Fruit fly (Drosophila melanogaster) whole organism, embryonic: ENCODE measurements around the gene CSN1b.

Experiments
- ATbp ChIP-seq: fragments of 200-800 bp; sonication (Bioruptor generic); optimal IDR thresholded peaks from 2 replicates; lab custom pipeline; 2017; ENCODE audit warnings: missing biosample characterization, mild to moderate bottlenecking, missing genetic modification characterization, missing genetic modification reagents
- Adf1 ChIP-seq: fragments of 200-800 bp; sonication (Bioruptor generic); IDR thresholded peaks from 2 replicates; pipeline ENCODE4 v1.3.6; 2022; ENCODE audit warnings: missing biosample characterization, missing genetic modification characterization
- Atf6 ChIP-seq: fragments of 200-800 bp; sonication (Bioruptor generic); IDR thresholded peaks from 2 replicates; pipeline ENCODE4 v1.3.6; 2022; ENCODE audit warnings: missing biosample characterization, missing genetic modification characterization
- BEAF-32 ChIP-seq: fragments of 200-800 bp; sonication (Bioruptor generic); optimal IDR thresholded peaks from 3 replicates; lab custom pipeline; 2017; ENCODE audit warnings: missing biosample characterization, missing genetic modification characterization, mild to moderate bottlenecking, moderate library complexity, missing genetic modification reagents
- CG1024 ChIP-seq: fragments of 200-800 bp; sonication (Bioruptor generic); IDR thresholded peaks from 2 replicates; pipeline ENCODE4 v1.3.6; 2022; ENCODE audit warnings: missing biosample characterization, missing genetic modification characterization
- CG10565 ChIP-seq: fragments of 200-800 bp; sonication (Bioruptor generic); optimal IDR thresholded peaks from 3 replicates; lab custom pipeline; 2016; ENCODE audit warnings: missing biosample characterization, mild to moderate bottlenecking, missing genetic modification characterization
- CG1233 ChIP-seq: fragments of 200-800 bp; sonication (Bioruptor generic); optimal IDR thresholded peaks from 4 replicates; lab custom pipeline; 2018; ENCODE audit warnings: missing biosample characterization, mild to moderate bottlenecking, missing genetic modification characterization
- CG16815 ChIP-seq: fragments of 200-800 bp; sonication (Bioruptor generic); optimal IDR thresholded peaks from 3 replicates; lab custom pipeline; 2017; ENCODE audit warnings: missing biosample characterization, mild to moderate bottlenecking, missing genetic modification characterization
- CG17385 ChIP-seq: fragments of 200-800 bp; sonication (Bioruptor generic); optimal IDR thresholded peaks from 3 replicates; lab custom pipeline; 2018; ENCODE audit warnings: missing biosample characterization, mild to moderate bottlenecking, missing genetic modification characterization
- CG17568 ChIP-seq: fragments of 200-800 bp; sonication (Bioruptor generic); optimal IDR thresholded peaks from 2 replicates; lab custom pipeline; 2018; ENCODE audit warnings: missing biosample characterization, mild to moderate bottlenecking, missing genetic modification characterization, moderate library complexity
- CG17829 ChIP-seq: fragments of 200-800 bp; optimal IDR thresholded peaks from 2 replicates; lab custom pipeline; 2019; ENCODE audit warnings: missing biosample characterization, mild to moderate bottlenecking, missing genetic modification characterization, moderate library complexity
- CG1832 ChIP-seq: fragments of 200-800 bp; sonication (Bioruptor generic); optimal IDR thresholded peaks from 2 replicates; lab custom pipeline; 2017; ENCODE audit warnings: missing biosample characterization, mild to moderate bottlenecking, missing genetic modification characterization, inconsistent platforms
- CG4707 ChIP-seq: fragments of 200-800 bp; sonication (Bioruptor generic); optimal IDR thresholded peaks from 2 replicates; lab custom pipeline; 2018; ENCODE audit warnings: missing biosample characterization, mild to moderate bottlenecking, missing genetic modification characterization, moderate library complexity
- CG5245 ChIP-seq: fragments of 200-800 bp; sonication (Bioruptor generic); optimal IDR thresholded peaks from 3 replicates; lab custom pipeline; 2016; ENCODE audit warnings: missing biosample characterization, missing genetic modification characterization
- CG7372 ChIP-seq: fragments of 200-800 bp; sonication (Bioruptor generic); IDR thresholded peaks from 2 replicates; pipeline ENCODE4 v1.3.6; 2022; ENCODE audit warnings: missing biosample characterization, missing genetic modification characterization
- CG7556 ChIP-seq: fragments of 200-800 bp; sonication (Bioruptor generic); optimal IDR thresholded peaks from 2 replicates; lab custom pipeline; 2017; ENCODE audit warnings: missing biosample characterization, mild to moderate bottlenecking, missing genetic modification characterization
- CG8944 ChIP-seq: fragments of 200-800 bp; sonication (Bioruptor generic); optimal IDR thresholded peaks from 3 replicates; lab custom pipeline; 2016; ENCODE audit warnings: missing biosample characterization, missing genetic modification characterization
- CG9797 ChIP-seq: fragments of 200-800 bp; sonication (Bioruptor generic); optimal IDR thresholded peaks from 3 replicates; lab custom pipeline; 2018; ENCODE audit warnings: missing biosample characterization, mild to moderate bottlenecking, missing genetic modification characterization
- Dbx ChIP-seq: fragments of 200-800 bp; sonication (Bioruptor generic); IDR thresholded peaks from 3 replicates; pipeline ENCODE4 v1.3.6; 2022; ENCODE audit warnings: missing biosample characterization, missing genetic modification characterization
- Dfd ChIP-seq, 2 experiments: fragments of >200 bp; optimal IDR thresholded peaks; 2 replicates each; lab custom pipeline; 2017; ENCODE audit warnings: missing biosample characterization in 2 of 2, missing genetic modification characterization in 2 of 2
- Doc3 ChIP-seq: fragments of 200-800 bp; sonication (Bioruptor generic); IDR thresholded peaks from 3 replicates; pipeline ENCODE4 v1.3.6; 2022; ENCODE audit warnings: missing biosample characterization, missing genetic modification characterization; ENCODE audit not compliant: partially characterized antibody
- Fer1 ChIP-seq: fragments of 200-800 bp; sonication (Bioruptor generic); optimal IDR thresholded peaks from 2 replicates; lab custom pipeline; 2017; ENCODE audit warnings: missing biosample characterization, mild to moderate bottlenecking, missing genetic modification characterization
- Fer3 ChIP-seq: fragments of 200-800 bp; sonication (Bioruptor generic); optimal IDR thresholded peaks from 2 replicates; lab custom pipeline; 2018; ENCODE audit warnings: missing biosample characterization, mild to moderate bottlenecking, missing genetic modification characterization, moderate library complexity
- HHEX ChIP-seq: fragments of 200-800 bp; sonication (Bioruptor generic); optimal IDR thresholded peaks from 3 replicates; lab custom pipeline; 2017; ENCODE audit warnings: missing biosample characterization, mild to moderate bottlenecking, missing genetic modification characterization, missing genetic modification reagents
- HLH3B ChIP-seq: fragments of 200-800 bp; sonication (Bioruptor generic); IDR thresholded peaks from 2 replicates; pipeline ENCODE4 v1.3.6; 2022; ENCODE audit warnings: missing biosample characterization, missing genetic modification characterization
- HmgZ ChIP-seq: fragments of 200-800 bp; sonication (Bioruptor generic); optimal IDR thresholded peaks from 2 replicates; lab custom pipeline; 2018; ENCODE audit warnings: missing biosample characterization, mild to moderate bottlenecking, missing genetic modification characterization
- Hmr ChIP-seq: fragments of 200-800 bp; sonication (Bioruptor generic); optimal IDR thresholded peaks from 3 replicates; lab custom pipeline; 2017; ENCODE audit warnings: mild to moderate bottlenecking, missing biosample characterization, missing genetic modification reagents, missing genetic modification characterization
- Hr39 ChIP-seq: fragments of >200 bp; optimal IDR thresholded peaks from 2 replicates; lab custom pipeline; 2017
- Jarid2 ChIP-seq: fragments of 200-800 bp; sonication (Bioruptor generic); optimal IDR thresholded peaks from 3 replicates; lab custom pipeline; 2017; ENCODE audit warnings: mild to moderate bottlenecking, missing biosample characterization, missing genetic modification reagents, missing genetic modification characterization
- Myb ChIP-seq: fragments of 200-800 bp; sonication (Bioruptor generic); optimal IDR thresholded peaks from 2 replicates; lab custom pipeline; 2016; ENCODE audit warnings: missing biosample characterization, missing genetic modification characterization
- Oaz ChIP-seq: fragments of 200-800 bp; sonication (Bioruptor generic); IDR thresholded peaks from 2 replicates; pipeline ENCODE4 v1.3.6; 2022; ENCODE audit warnings: missing biosample characterization, missing genetic modification characterization
- PHDP ChIP-seq: fragments of 200-800 bp; sonication (Bioruptor generic); optimal IDR thresholded peaks from 3 replicates; lab custom pipeline; 2018; ENCODE audit warnings: missing biosample characterization, mild to moderate bottlenecking, missing genetic modification characterization, moderate library complexity
- Sry-β ChIP-seq: fragments of 200-800 bp; sonication (Bioruptor generic); optimal IDR thresholded peaks from 2 replicates; lab custom pipeline; 2018; ENCODE audit warnings: missing biosample characterization, mild to moderate bottlenecking, missing genetic modification characterization, moderate library complexity
- Stat92E ChIP-seq, 3 experiments: fragments of >200 bp in 2 of 3; fragments of 200-800 bp in 1 of 3; sonication (Bioruptor generic) in 1 of 3; optimal IDR thresholded peaks; 2 replicates each; lab custom pipeline; 2017 to 2019; ENCODE audit warnings: missing biosample characterization in 3 of 3, missing genetic modification characterization in 3 of 3, mild to moderate bottlenecking in 1 of 3, moderate library complexity in 1 of 3
- dati ChIP-seq: fragments of 200-800 bp; sonication (Bioruptor generic); IDR thresholded peaks from 2 replicates; pipeline ENCODE4 v1.3.6; 2022; ENCODE audit warnings: missing biosample characterization, missing genetic modification characterization
- dmrt11E ChIP-seq: fragments of 200-800 bp; sonication (Bioruptor generic); optimal IDR thresholded peaks from 3 replicates; lab custom pipeline; 2018; ENCODE audit warnings: missing biosample characterization, mild to moderate bottlenecking, missing genetic modification characterization, moderate library complexity
- dmrt99B ChIP-seq: fragments of 200-800 bp; sonication (Bioruptor generic); optimal IDR thresholded peaks from 2 replicates; lab custom pipeline; 2018; ENCODE audit warnings: missing biosample characterization, mild to moderate bottlenecking, missing genetic modification characterization, moderate library complexity
- dysf ChIP-seq: fragments of 200-800 bp; sonication (Bioruptor generic); IDR thresholded peaks from 3 replicates; pipeline ENCODE4 v1.3.6; 2022; ENCODE audit warnings: missing biosample characterization, missing genetic modification characterization
- exex ChIP-seq: fragments of 200-800 bp; sonication (Bioruptor generic); optimal IDR thresholded peaks from 4 replicates; lab custom pipeline; 2018; ENCODE audit warnings: missing biosample characterization, mild to moderate bottlenecking, missing genetic modification characterization, moderate library complexity
- lbe ChIP-seq: fragments of 200-800 bp; sonication (Bioruptor generic); optimal IDR thresholded peaks from 2 replicates; lab custom pipeline; 2016; ENCODE audit warnings: missing biosample characterization, mild to moderate bottlenecking, missing genetic modification characterization
- mirr ChIP-seq: fragments of 200-800 bp; sonication (Bioruptor generic); optimal IDR thresholded peaks from 3 replicates; lab custom pipeline; 2018; ENCODE audit warnings: missing biosample characterization, mild to moderate bottlenecking, missing genetic modification characterization
- mld ChIP-seq: fragments of 200-800 bp; sonication (Bioruptor generic); IDR thresholded peaks from 3 replicates; pipeline ENCODE4 v1.3.6; 2022; ENCODE audit warnings: missing biosample characterization, missing genetic modification characterization; ENCODE audit not compliant: partially characterized antibody
- nerfin-2 ChIP-seq: fragments of 200-800 bp; sonication (Bioruptor generic); IDR thresholded peaks from 2 replicates; pipeline ENCODE4 v1.3.6; 2022; ENCODE audit warnings: missing biosample characterization, missing genetic modification characterization; ENCODE audit not compliant: partially characterized antibody
- pita ChIP-seq: fragments of 200-800 bp; sonication (Bioruptor generic); optimal IDR thresholded peaks from 2 replicates; lab custom pipeline; 2017; ENCODE audit warnings: missing biosample characterization, mild to moderate bottlenecking, missing genetic modification characterization
- row ChIP-seq: fragments of 200-800 bp; sonication (Bioruptor generic); IDR thresholded peaks from 3 replicates; pipeline ENCODE4 v1.3.6; 2022; ENCODE audit warnings: missing biosample characterization, missing genetic modification characterization
- scrt ChIP-seq: fragments of 200-800 bp; sonication (Bioruptor generic); optimal IDR thresholded peaks from 2 replicates; lab custom pipeline; 2018; ENCODE audit warnings: missing biosample characterization, mild to moderate bottlenecking, missing genetic modification characterization, moderate library complexity
- sens ChIP-seq: fragments of 200-800 bp; sonication (Bioruptor generic); peaks from one replicate; lab custom pipeline; 2016; ENCODE audit warnings: missing biosample characterization, missing genetic modification characterization
- stc ChIP-seq: fragments of 200-800 bp; sonication (Bioruptor generic); IDR thresholded peaks from 2 replicates; pipeline ENCODE4 v1.3.6; 2022; ENCODE audit warnings: missing biosample characterization, missing genetic modification characterization
- tio ChIP-seq: fragments of 200-800 bp; sonication (Bioruptor generic); optimal IDR thresholded peaks from 2 replicates; lab custom pipeline; 2017; ENCODE audit warnings: missing biosample characterization, missing genetic modification characterization, inconsistent platforms
- vvl ChIP-seq: fragments of 200-800 bp; sonication (Bioruptor generic); IDR thresholded peaks from 2 replicates; pipeline ENCODE4 v1.3.6; 2022; ENCODE audit warnings: missing biosample characterization, missing genetic modification characterization
- zen ChIP-seq: fragments of 200-800 bp; sonication (Bioruptor generic); optimal IDR thresholded peaks from 3 replicates; lab custom pipeline; 2018; ENCODE audit warnings: missing biosample characterization, mild to moderate bottlenecking, missing genetic modification characterization, moderate library complexity

The CSN1b gene

dm6 chr3L:18946956-18947355 lies 42.2 kb upstream of the CSN1b start (continued):
- TF ChIP-seq Hmr (GFP tag; lab: Kevin White, UChicago), result no peak
- no peak for TF ChIP-seq dmrt99B (tag; lab: Kevin White, UChicago)
- no peak for TF ChIP-seq Adf1
- no peak for TF ChIP-seq CG17568 (GFP tag; lab: Kevin White, UChicago)
- no peak for TF ChIP-seq CG7372 (GFP tag; lab: Robert Waterston, UW)
- no peak for TF ChIP-seq CG1233 (GFP tag; lab: Kevin White, UChicago)
- TF ChIP-seq exex (tag; lab: Kevin White, UChicago), result no peak
- TF ChIP-seq Myb (GFP tag; lab: Kevin White, UChicago), result no peak
- TF ChIP-seq dmrt11E, result no peak
- no peak for TF ChIP-seq Fer1 (GFP tag; lab: Kevin White, UChicago)
- TF ChIP-seq CG1832 (GFP tag; lab: Kevin White, UChicago), result peak; percentile 70
- no peak for TF ChIP-seq pita (GFP tag; lab: Kevin White, UChicago)
- TF ChIP-seq CG5245 (GFP tag; lab: Kevin White, UChicago), result no peak
- TF ChIP-seq CG10565, result no peak
- TF ChIP-seq CG1024, result no peak
- no peak for TF ChIP-seq mld (GFP tag; lab: Robert Waterston, UW)
- no peak for TF ChIP-seq Atf6 (GFP tag; lab: Robert Waterston, UW)
- TF ChIP-seq tio (GFP tag; lab: Kevin White, UChicago), result no peak
- 0 out of 2 replicates have a peak, but pooled peaks have one; percentile 28 for TF ChIP-seq stc (GFP tag; lab: Robert Waterston, UW)
- TF ChIP-seq zen (tag; lab: Kevin White, UChicago), result no peak
- TF ChIP-seq dati (GFP tag; lab: Robert Waterston, UW), result no peak
- TF ChIP-seq HmgZ (tag; lab: Kevin White, UChicago), result no peak
- TF ChIP-seq HHEX (GFP tag; lab: Kevin White, UChicago), result no peak
- TF ChIP-seq mirr (GFP tag; lab: Kevin White, UChicago), result no peak
- TF ChIP-seq CG16815 (GFP tag; lab: Kevin White, UChicago), result no peak
- no peak for TF ChIP-seq Hr39 (lab: Kevin White, UChicago)
- TF ChIP-seq CG4707, result no peak
- TF ChIP-seq Fer3 (tag; lab: Kevin White, UChicago), result no peak
- TF ChIP-seq BEAF-32, result no peak
- no peak for TF ChIP-seq CG7556 (GFP tag; lab: Kevin White, UChicago)
- TF ChIP-seq Stat92E (GFP tag; optimal IDR thresholded peaks at IDR 0.05; lab: Kevin White, UChicago), result no peak
- no peak for TF ChIP-seq row (GFP tag; lab: Robert Waterston, UW)
- no peak for TF ChIP-seq Dbx (GFP tag; lab: Robert Waterston, UW)
- TF ChIP-seq CG17385, result no peak
- no peak for TF ChIP-seq sens (GFP tag; lab: Kevin White, UChicago)
- no peak for TF ChIP-seq Oaz (GFP tag; lab: Robert Waterston, UW)
- no peak for TF ChIP-seq Sry-β (GFP tag; lab: Kevin White, UChicago)
- TF ChIP-seq dysf (GFP tag; lab: Robert Waterston, UW), result 0 out of 3 replicates have a peak, but pooled peaks have one; percentile 25
- TF ChIP-seq Jarid2, result peak; percentile 2
- no peak for TF ChIP-seq lbe (GFP tag; lab: Kevin White, UChicago)
- no peak for TF ChIP-seq Doc3 (GFP tag; lab: Robert Waterston, UW)
- no peak for TF ChIP-seq CG9797 (GFP tag; lab: Kevin White, UChicago)
- TF ChIP-seq ATbp, result no peak
- no peak for TF ChIP-seq nerfin-2 (GFP tag; lab: Robert Waterston, UW)
- no peak; the same call in 1 of the 2 replicates for TF ChIP-seq vvl (GFP tag; lab: Robert Waterston, UW)
- no peak for TF ChIP-seq scrt (GFP tag; lab: Kevin White, UChicago)
- no peak for TF ChIP-seq CG17829 (tag; lab: Kevin White, UChicago)
- TF ChIP-seq PHDP (tag; lab: Kevin White, UChicago), result no peak
- TF ChIP-seq CG8944 (GFP tag; lab: Kevin White, UChicago), result no peak
- TF ChIP-seq HLH3B, result no peak
- TF ChIP-seq Dfd (GFP tag; optimal IDR thresholded peaks at IDR 0.05; lab: Kevin White, UChicago), result no peak
